Worm (Caenorhabditis elegans) whole organism, L4 larva: ENCODE results near the gene F46H5.5.

ENCODE experiments used
- F26F4.8 ChIP-seq: fragments of 200-800 bp; sonication (Bioruptor generic); conservative IDR thresholded peaks from 2 replicates; pipeline ENCODE4 v1.3.6; 2022; ENCODE audit warnings: missing genetic modification characterization, missing compliant biosample characterization
- Y48G9A.11 ChIP-seq: fragments of 200-800 bp; sonication (Bioruptor generic); IDR thresholded peaks from 2 replicates; pipeline ENCODE4 v1.3.6; 2022; ENCODE audit warnings: missing genetic modification reagents, missing genetic modification characterization, missing compliant biosample characterization
- Y5F2A.4 ChIP-seq: fragments of 200-800 bp; sonication (Bioruptor generic); optimal IDR thresholded peaks from 2 replicates; lab custom pipeline; 2018; ENCODE audit warnings: mild to moderate bottlenecking, missing genetic modification characterization, missing compliant biosample characterization
- aha-1 ChIP-seq: fragments of 150-350 bp; peaks from one replicate; lab custom pipeline; 2014; ENCODE audit warnings: missing biosample characterization, missing genetic modification characterization
- ama-1 ChIP-seq: fragments of 150-350 bp; optimal IDR thresholded peaks from 2 replicates; lab custom pipeline; 2014; ENCODE audit warnings: inconsistent platforms, mixed read lengths
- ceh-32 ChIP-seq: sonication (generic microtip); optimal IDR thresholded peaks from 2 replicates; lab custom pipeline; 2016; ENCODE audit warnings: mild to moderate bottlenecking, missing genetic modification characterization, missing compliant biosample characterization; ENCODE audit not compliant: poor library complexity
- ceh-44 ChIP-seq: fragments of 200-800 bp; sonication (Bioruptor generic); IDR thresholded peaks from 2 replicates; pipeline ENCODE4 v1.3.6; 2022; ENCODE audit warnings: missing genetic modification reagents, missing genetic modification characterization, missing compliant biosample characterization
- ceh-62 ChIP-seq: sonication (generic microtip); optimal IDR thresholded peaks from 2 replicates; lab custom pipeline; 2017; ENCODE audit warnings: missing biosample characterization, missing genetic modification characterization
- ceh-82 ChIP-seq: sonication (generic microtip); optimal IDR thresholded peaks from 2 replicates; lab custom pipeline; 2017; ENCODE audit warnings: missing biosample characterization, missing genetic modification characterization
- ctbp-1 ChIP-seq: fragments of 200-800 bp; sonication (Bioruptor generic); IDR thresholded peaks from 2 replicates; pipeline ENCODE4 v1.3.6; 2022; ENCODE audit warnings: missing genetic modification reagents, missing genetic modification characterization, missing compliant biosample characterization
- daf-16 ChIP-seq, 3 experiments: sonication (generic microtip); optimal IDR thresholded peaks; 2 replicates each; lab custom pipeline; 2016 to 2017; ENCODE audit warnings: missing genetic modification characterization in 3 of 3, missing genetic modification reagents in 3 of 3, mild to moderate bottlenecking in 2 of 3, missing compliant biosample characterization in 2 of 3, missing biosample characterization in 1 of 3, moderate library complexity in 1 of 3
- daf-8 ChIP-seq: fragments of 200-800 bp; sonication (Bioruptor generic); IDR thresholded peaks from 2 replicates; pipeline ENCODE4 v1.3.6; 2022; ENCODE audit warnings: missing genetic modification characterization, missing compliant biosample characterization
- dmd-6 ChIP-seq: fragments of 200-800 bp; sonication (Bioruptor generic); IDR thresholded peaks from 2 replicates; pipeline ENCODE4 v1.3.6; 2022; ENCODE audit warnings: missing genetic modification reagents, missing genetic modification characterization, missing compliant biosample characterization
- dmd-8 ChIP-seq: fragments of 200-800 bp; sonication (Bioruptor generic); IDR thresholded peaks from 2 replicates; pipeline ENCODE4 v1.3.6; 2022; ENCODE audit warnings: missing genetic modification characterization, missing compliant biosample characterization
- dpl-1 ChIP-seq: fragments of 150-350 bp; optimal IDR thresholded peaks from 2 replicates; lab custom pipeline; 2014; ENCODE audit warnings: missing biosample characterization, missing genetic modification reagents, missing genetic modification characterization
- dve-1 ChIP-seq: sonication (generic microtip); optimal IDR thresholded peaks from 2 replicates; lab custom pipeline; 2017; ENCODE audit warnings: antibody characterized with exemption, mild to moderate bottlenecking, missing genetic modification characterization, missing compliant biosample characterization; ENCODE audit not compliant: insufficient read depth
- fkh-10 ChIP-seq: fragments of 150-350 bp; optimal IDR thresholded peaks from 2 replicates; lab custom pipeline; 2014; ENCODE audit warnings: missing biosample characterization, missing genetic modification reagents, missing genetic modification characterization
- fos-1 ChIP-seq: fragments of 150-350 bp; optimal IDR thresholded peaks from 2 replicates; lab custom pipeline; 2014; ENCODE audit warnings: missing biosample characterization, missing genetic modification characterization
- gei-8 ChIP-seq: fragments of 200-800 bp; sonication (Bioruptor generic); optimal IDR thresholded peaks from 2 replicates; lab custom pipeline; 2018; ENCODE audit warnings: mild to moderate bottlenecking, missing genetic modification characterization, missing compliant biosample characterization
- hif-1 ChIP-seq, 2 experiments: sonication (generic microtip); optimal IDR thresholded peaks; 2 replicates each; lab custom pipeline; 2016 to 2017; ENCODE audit warnings: missing compliant biosample characterization in 2 of 2, missing genetic modification characterization in 2 of 2, missing genetic modification reagents in 2 of 2, missing genotype in 2 of 2, mild to moderate bottlenecking in 1 of 2
- hlh-11 ChIP-seq: fragments of 200-800 bp; sonication (Bioruptor generic); optimal IDR thresholded peaks from 2 replicates; lab custom pipeline; 2018; ENCODE audit warnings: mild to moderate bottlenecking, missing genetic modification characterization, missing compliant biosample characterization
- hlh-30 ChIP-seq: sonication (generic microtip); optimal IDR thresholded peaks from 2 replicates; lab custom pipeline; 2017; ENCODE audit warnings: antibody characterized with exemption, mild to moderate bottlenecking, missing genetic modification characterization, missing compliant biosample characterization; ENCODE audit not compliant: insufficient read depth
- lin-15B ChIP-seq: fragments of 150-350 bp; sonication (generic microtip); optimal IDR thresholded peaks from 3 replicates; lab custom pipeline; 2014; ENCODE audit warnings: missing biosample characterization, missing genetic modification characterization
- lin-39 ChIP-seq: fragments of 150-350 bp; optimal IDR thresholded peaks from 2 replicates; lab custom pipeline; 2014; ENCODE audit warnings: missing biosample characterization, missing genetic modification reagents, missing genetic modification characterization
- madf-5 ChIP-seq, 2 experiments: fragments of 200-800 bp; sonication (Bioruptor generic); IDR thresholded peaks; 2 replicates each; pipeline ENCODE4 v1.3.6; 2022; ENCODE audit warnings: missing compliant biosample characterization in 2 of 2, missing genetic modification characterization in 2 of 2
- madf-9 ChIP-seq: fragments of 200-800 bp; sonication (Bioruptor generic); conservative IDR thresholded peaks from 2 replicates; pipeline ENCODE4 v1.3.6; 2022; ENCODE audit warnings: missing genetic modification reagents, missing genetic modification characterization, missing compliant biosample characterization
- mdl-1 ChIP-seq, 2 experiments: fragments of 150-350 bp in 1 of 2; sonication (generic microtip) in 1 of 2; optimal IDR thresholded peaks; 2 replicates each; lab custom pipeline; 2014 to 2017; ENCODE audit warnings: missing biosample characterization in 2 of 2, missing genetic modification characterization in 2 of 2
- mdt-29 ChIP-seq: fragments of 200-800 bp; sonication (Bioruptor generic); IDR thresholded peaks from 2 replicates; pipeline ENCODE4 v1.3.6; 2022; ENCODE audit warnings: missing genetic modification reagents, missing genetic modification characterization, missing compliant biosample characterization
- mep-1 ChIP-seq: fragments of 150-350 bp; sonication (generic microtip); optimal IDR thresholded peaks from 3 replicates; lab custom pipeline; 2014; ENCODE audit warnings: missing biosample characterization, missing genetic modification characterization
- mxl-3 ChIP-seq: fragments of 200-800 bp; sonication (Bioruptor generic); optimal IDR thresholded peaks from 2 replicates; lab custom pipeline; 2018; ENCODE audit warnings: mild to moderate bottlenecking, missing genetic modification characterization, missing compliant biosample characterization
- nhr-102 ChIP-seq: sonication (generic microtip); optimal IDR thresholded peaks from 2 replicates; lab custom pipeline; 2016; ENCODE audit warnings: mild to moderate bottlenecking, missing genetic modification characterization, moderate library complexity, missing compliant biosample characterization
- nhr-11 ChIP-seq: fragments of 150-350 bp; optimal IDR thresholded peaks from 2 replicates; lab custom pipeline; 2014; ENCODE audit warnings: missing biosample characterization, missing genetic modification characterization
- nhr-237 ChIP-seq: sonication (generic microtip); optimal IDR thresholded peaks from 2 replicates; lab custom pipeline; 2017; ENCODE audit warnings: missing biosample characterization, missing genetic modification characterization
- nhr-28 ChIP-seq: fragments of 150-350 bp; optimal IDR thresholded peaks from 2 replicates; lab custom pipeline; 2014; ENCODE audit warnings: missing biosample characterization, missing genetic modification characterization
- nhr-42 ChIP-seq: fragments of 200-800 bp; sonication (Bioruptor generic); IDR thresholded peaks from 2 replicates; pipeline ENCODE4 v1.3.6; 2022; ENCODE audit warnings: missing genetic modification characterization, missing compliant biosample characterization
- nhr-48 ChIP-seq: sonication (generic microtip); optimal IDR thresholded peaks from 2 replicates; lab custom pipeline; 2016; ENCODE audit warnings: mild to moderate bottlenecking, missing genetic modification characterization, missing compliant biosample characterization
- nhr-77 ChIP-seq: fragments of 150-350 bp; optimal IDR thresholded peaks from 2 replicates; lab custom pipeline; 2014; ENCODE audit warnings: missing biosample characterization, missing genetic modification characterization
- php-3 ChIP-seq: fragments of 200-800 bp; sonication (Bioruptor generic); IDR thresholded peaks from 2 replicates; pipeline ENCODE4 v1.3.6; 2022; ENCODE audit warnings: missing genetic modification reagents, missing genetic modification characterization, missing compliant biosample characterization
- pqm-1 ChIP-seq: sonication (generic microtip); optimal IDR thresholded peaks from 2 replicates; lab custom pipeline; 2017; ENCODE audit warnings: missing biosample characterization, missing genetic modification characterization
- rbr-2 ChIP-seq: sonication (generic microtip); optimal IDR thresholded peaks from 2 replicates; lab custom pipeline; 2016; ENCODE audit warnings: missing genotype, missing genetic modification characterization, missing compliant biosample characterization
- saeg-2 ChIP-seq: fragments of 200-800 bp; sonication (Bioruptor generic); IDR thresholded peaks from 2 replicates; pipeline ENCODE4 v1.3.6; 2022; ENCODE audit warnings: missing genetic modification reagents, missing genetic modification characterization, missing compliant biosample characterization
- spr-1 ChIP-seq: sonication (generic microtip); optimal IDR thresholded peaks from 2 replicates; lab custom pipeline; 2016; ENCODE audit warnings: mild to moderate bottlenecking, missing genetic modification characterization, missing compliant biosample characterization
- tag-97 ChIP-seq: fragments of 200-800 bp; sonication (Bioruptor generic); IDR thresholded peaks from 2 replicates; pipeline ENCODE4 v1.3.6; 2022; ENCODE audit warnings: missing genetic modification characterization, missing compliant biosample characterization
- tra-1 ChIP-seq: fragments of 200-800 bp; sonication (Bioruptor generic); IDR thresholded peaks from 2 replicates; pipeline ENCODE4 v1.3.6; 2022; ENCODE audit warnings: missing genetic modification reagents, missing genetic modification characterization, missing compliant biosample characterization
- unc-130 ChIP-seq: sonication (generic microtip); optimal IDR thresholded peaks from 2 replicates; lab custom pipeline; 2016; ENCODE audit warnings: missing genetic modification reagents, missing genetic modification characterization, missing compliant biosample characterization
- ztf-11 ChIP-seq: fragments of 150-350 bp; optimal IDR thresholded peaks from 2 replicates; lab custom pipeline; 2014; ENCODE audit warnings: missing biosample characterization, missing genetic modification characterization

The F46H5.5 gene

ce11 chrX:7306434-7306833 lies 49.6 kb upstream of the F46H5.5 start (continued):
- TF ChIP-seq gei-8 (GFP tag; lab: Kevin White, UChicago) = no peak
- TF ChIP-seq nhr-28 (tag; lab: Kevin White, UChicago) = peak; percentile 93
- peak; percentile 68; the same call in 1 of the 2 replicates for TF ChIP-seq tra-1 (GFP tag; lab: Robert Waterston, UW)
- TF ChIP-seq mdl-1 (tag; optimal IDR thresholded peaks at IDR 0.05; lab: Kevin White, UChicago) = peak; percentile 31 to 60
- no peak for TF ChIP-seq ctbp-1 (GFP tag; lab: Robert Waterston, UW)
- TF ChIP-seq php-3 = no peak
- TF ChIP-seq madf-9 (GFP tag; lab: Robert Waterston, UW) = no peak
- TF ChIP-seq hif-1 (tag; optimal IDR thresholded peaks at IDR 0.05; lab: Kevin White, UChicago) = peak in 1 of 2 experiments; percentile 20

- no peak for TF ChIP-seq daf-16 (GFP tag; optimal IDR thresholded peaks at IDR 0.05; lab: Kevin White, UChicago)
- TF ChIP-seq daf-16 (tag; optimal IDR thresholded peaks at IDR 0.05; lab: Kevin White, UChicago) = peak; percentile 86
- peak; percentile 61 for TF ChIP-seq dmd-6 (GFP tag; lab: Robert Waterston, UW)
- TF ChIP-seq dve-1 = peak; percentile 74
- TF ChIP-seq nhr-42 (GFP tag; lab: Robert Waterston, UW) = no peak
- peak; percentile 54 for TF ChIP-seq hlh-30
- TF ChIP-seq ztf-11 (tag; lab: Kevin White, UChicago) = no peak
- no peak for TF ChIP-seq ama-1 (lab: Kevin White, UChicago)
- TF ChIP-seq madf-9 (GFP tag; lab: Robert Waterston, UW) = no peak
- TF ChIP-seq lin-15B = no peak
- peak; percentile 20 for TF ChIP-seq nhr-77 (tag; lab: Kevin White, UChicago)
- TF ChIP-seq rbr-2 (tag; lab: Kevin White, UChicago) = no peak
- TF ChIP-seq php-3 = 0 out of 2 replicates have a peak, but pooled peaks have one; percentile 22
- TF ChIP-seq saeg-2 (GFP tag; lab: Robert Waterston, UW) = no peak
- TF ChIP-seq nhr-48 (tag; lab: Kevin White, UChicago) = peak; percentile 84
- TF ChIP-seq daf-8 = no peak
- TF ChIP-seq spr-1 (tag; lab: Kevin White, UChicago) = no peak
- peak; percentile 30 for TF ChIP-seq mep-1 (tag; lab: Kevin White, UChicago)
- TF ChIP-seq Y48G9A.11 (GFP tag; lab: Robert Waterston, UW) = no peak
- peak; percentile 47 for TF ChIP-seq nhr-28 (tag; lab: Kevin White, UChicago)
- peak; percentile 81 for TF ChIP-seq hlh-11 (tag; lab: Kevin White, UChicago)
- TF ChIP-seq dpl-1 (GFP tag; lab: Kevin White, UChicago) = no peak
- TF ChIP-seq ceh-82 = no peak
- peak; percentile 52 for TF ChIP-seq nhr-102 (tag; lab: Kevin White, UChicago)
- TF ChIP-seq unc-130 (GFP tag; lab: Kevin White, UChicago) = no peak
- TF ChIP-seq madf-5 (GFP tag; IDR thresholded peaks at IDR 0.05; lab: Robert Waterston, UW) = no peak
- TF ChIP-seq mdt-29 (GFP tag; lab: Robert Waterston, UW) = 0 out of 2 replicates have a peak, but pooled peaks have one; percentile 23
- TF ChIP-seq ceh-62 (tag; lab: Kevin White, UChicago) = no peak
- TF ChIP-seq fkh-10 = no peak
- peak; percentile 62 for TF ChIP-seq aha-1
- no peak for TF ChIP-seq ceh-44 (GFP tag; lab: Robert Waterston, UW)
- TF ChIP-seq pqm-1 (tag; lab: Kevin White, UChicago) = peak; percentile 81
- TF ChIP-seq lin-39 = no peak
- TF ChIP-seq ctbp-1 (GFP tag; lab: Robert Waterston, UW) = no peak
- peak; percentile 62 for TF ChIP-seq mxl-3 (GFP tag; lab: Kevin White, UChicago)
- no peak for TF ChIP-seq Y5F2A.4 (GFP tag; lab: Kevin White, UChicago)
- TF ChIP-seq F26F4.8 (GFP tag; lab: Robert Waterston, UW) = no peak
- no peak for TF ChIP-seq ceh-32 (tag; lab: Kevin White, UChicago)
- TF ChIP-seq fos-1 (tag; lab: Kevin White, UChicago) = no peak
- no peak for TF ChIP-seq tag-97 (GFP tag; lab: Robert Waterston, UW)
- TF ChIP-seq nhr-237 (tag; lab: Kevin White, UChicago) = no peak
- peak in 1 of 2 experiments; percentile 59 for TF ChIP-seq mdl-1 (tag; optimal IDR thresholded peaks at IDR 0.05; lab: Kevin White, UChicago)
- no peak for TF ChIP-seq nhr-11 (tag; lab: Kevin White, UChicago)
- no peak for TF ChIP-seq dmd-8 (GFP tag; lab: Robert Waterston, UW)
Measured at ce11 chrX:7305520-7306186, 48.9 kb upstream of the F46H5.5 start, which contains the start of gene sur-5. TSS of gene sur-5 (minus strand) at chrX:7305570.
